Fruit fly (Drosophila melanogaster) whole organism, embryonic: ENCODE measurements around the gene NELF-B.
"Not testable (repeated sequence)": the region's sequence is repeated elsewhere in the genome, so short reads cannot be mapped to it uniquely, and the experiment has no call there.

ENCODE experiments used
- Adf1 ChIP-seq: fragments of 200-800 bp; sonication (Bioruptor generic); IDR thresholded peaks from 2 replicates; pipeline ENCODE4 v1.3.6; 2022; ENCODE audit warnings: missing biosample characterization, missing genetic modification characterization
- Antp ChIP-seq: fragments of 200-800 bp; sonication (Bioruptor generic); optimal IDR thresholded peaks from 3 replicates; lab custom pipeline; 2016; ENCODE audit warnings: missing biosample characterization, missing genetic modification characterization
- CG10321 ChIP-seq: fragments of 200-800 bp; sonication (Bioruptor generic); IDR thresholded peaks from 2 replicates; pipeline ENCODE4 v1.3.6; 2022; ENCODE audit warnings: missing biosample characterization, missing genetic modification characterization
- CG10543 ChIP-seq: fragments of 200-800 bp; sonication (Bioruptor generic); optimal IDR thresholded peaks from 3 replicates; lab custom pipeline; 2017; ENCODE audit warnings: missing biosample characterization, mild to moderate bottlenecking, missing genetic modification characterization, moderate library complexity
- CG11695 ChIP-seq: fragments of 200-800 bp; sonication (Bioruptor generic); IDR thresholded peaks from 3 replicates; pipeline ENCODE4 v1.3.6; 2022; ENCODE audit warnings: missing biosample characterization, missing genetic modification characterization
- CG12219 ChIP-seq: fragments of 200-800 bp; sonication (Bioruptor generic); optimal IDR thresholded peaks from 3 replicates; lab custom pipeline; 2018; ENCODE audit warnings: missing biosample characterization, mild to moderate bottlenecking, missing genetic modification characterization
- CG12299 ChIP-seq: fragments of 200-800 bp; sonication (Bioruptor generic); optimal IDR thresholded peaks from 2 replicates; lab custom pipeline; 2018; ENCODE audit warnings: missing biosample characterization, mild to moderate bottlenecking, missing genetic modification characterization
- CG13894 ChIP-seq: fragments of 200-800 bp; sonication (Bioruptor generic); optimal IDR thresholded peaks from 3 replicates; lab custom pipeline; 2018; ENCODE audit warnings: missing biosample characterization, mild to moderate bottlenecking, missing genetic modification characterization, moderate library complexity
- CG16863 ChIP-seq: fragments of 200-800 bp; sonication (Bioruptor generic); optimal IDR thresholded peaks from 3 replicates; lab custom pipeline; 2016; ENCODE audit warnings: missing biosample characterization, missing genetic modification characterization
- CG2889 ChIP-seq: fragments of 200-800 bp; sonication (Bioruptor generic); IDR thresholded peaks from 3 replicates; pipeline ENCODE4 v1.3.6; 2022; ENCODE audit warnings: missing biosample characterization, missing genetic modification characterization
- CG30403 ChIP-seq: fragments of 200-800 bp; sonication (Bioruptor generic); optimal IDR thresholded peaks from 3 replicates; lab custom pipeline; 2016; ENCODE audit warnings: missing biosample characterization, missing genetic modification characterization
- CG31441 ChIP-seq: fragments of 200-800 bp; sonication (Bioruptor generic); IDR thresholded peaks from 2 replicates; pipeline ENCODE4 v1.3.6; 2022; ENCODE audit warnings: missing biosample characterization, missing genetic modification characterization
- CG32532 ChIP-seq: fragments of 200-800 bp; sonication (Bioruptor generic); IDR thresholded peaks from 2 replicates; pipeline ENCODE4 v1.3.6; 2022; ENCODE audit warnings: missing biosample characterization, missing genetic modification characterization
- CG34422 ChIP-seq: fragments of 200-800 bp; sonication (Bioruptor generic); IDR thresholded peaks from 3 replicates; pipeline ENCODE4 v1.3.6; 2022; ENCODE audit warnings: missing biosample characterization, missing genetic modification characterization
- CHES-1-like ChIP-seq: fragments of 200-800 bp; sonication (Bioruptor generic); optimal IDR thresholded peaks from 2 replicates; lab custom pipeline; 2016; ENCODE audit warnings: missing biosample characterization, missing genetic modification characterization
- CkIIα-i1 ChIP-seq: fragments of 200-800 bp; sonication (Bioruptor generic); IDR thresholded peaks from 2 replicates; pipeline ENCODE4 v1.3.6; 2022; ENCODE audit warnings: missing biosample characterization, missing genetic modification characterization
- D19B ChIP-seq: fragments of 200-800 bp; sonication (Bioruptor generic); optimal IDR thresholded peaks from 2 replicates; lab custom pipeline; 2017; ENCODE audit warnings: missing biosample characterization, mild to moderate bottlenecking, missing genetic modification characterization
- Fer1 ChIP-seq: fragments of 200-800 bp; sonication (Bioruptor generic); optimal IDR thresholded peaks from 2 replicates; lab custom pipeline; 2017; ENCODE audit warnings: missing biosample characterization, mild to moderate bottlenecking, missing genetic modification characterization
- HHEX ChIP-seq: fragments of 200-800 bp; sonication (Bioruptor generic); optimal IDR thresholded peaks from 3 replicates; lab custom pipeline; 2017; ENCODE audit warnings: missing biosample characterization, mild to moderate bottlenecking, missing genetic modification characterization, missing genetic modification reagents
- Hey ChIP-seq: fragments of 200-800 bp; sonication (Bioruptor generic); optimal IDR thresholded peaks from 3 replicates; lab custom pipeline; 2018; ENCODE audit warnings: missing biosample characterization, mild to moderate bottlenecking, missing genetic modification characterization
- HmgZ ChIP-seq: fragments of 200-800 bp; sonication (Bioruptor generic); optimal IDR thresholded peaks from 2 replicates; lab custom pipeline; 2018; ENCODE audit warnings: missing biosample characterization, mild to moderate bottlenecking, missing genetic modification characterization
- Ravus ChIP-seq: fragments of 200-800 bp; sonication (Bioruptor generic); IDR thresholded peaks from 2 replicates; pipeline ENCODE4 v1.3.6; 2022; ENCODE audit warnings: missing biosample characterization, missing genetic modification characterization
- Spps ChIP-seq: fragments of 200-800 bp; sonication (Bioruptor generic); optimal IDR thresholded peaks from 2 replicates; lab custom pipeline; 2018; ENCODE audit warnings: missing biosample characterization, mild to moderate bottlenecking, missing genetic modification characterization
- Ssrp ChIP-seq: fragments of 200-800 bp; sonication (Bioruptor generic); optimal IDR thresholded peaks from 2 replicates; lab custom pipeline; 2018; ENCODE audit warnings: missing biosample characterization, mild to moderate bottlenecking, missing genetic modification characterization, moderate library complexity
- Trl ChIP-seq, 3 experiments: fragments of >200 bp in 2 of 3; fragments of 200-800 bp in 1 of 3; sonication (Bioruptor generic) in 1 of 3; optimal IDR thresholded peaks; 2 replicates in 1 of 3; 3 replicates in 2 of 3; lab custom pipeline; 2016 to 2017; ENCODE audit warnings: missing biosample characterization in 1 of 3, missing genetic modification characterization in 1 of 3
- Xbp1 ChIP-seq: fragments of 200-800 bp; sonication (Bioruptor generic); optimal IDR thresholded peaks from 3 replicates; lab custom pipeline; 2016; ENCODE audit warnings: missing biosample characterization, mild to moderate bottlenecking, missing genetic modification characterization
- ab ChIP-seq: fragments of 200-800 bp; sonication (Bioruptor generic); optimal IDR thresholded peaks from 2 replicates; lab custom pipeline; 2016; ENCODE audit warnings: missing biosample characterization, missing genetic modification characterization
- ase ChIP-seq: fragments of 200-800 bp; sonication (Bioruptor generic); IDR thresholded peaks from 3 replicates; pipeline ENCODE4 v1.3.6; 2022; ENCODE audit warnings: missing biosample characterization, missing genetic modification characterization
- ash1 ChIP-seq: fragments of 200-800 bp; sonication (Bioruptor generic); optimal IDR thresholded peaks from 2 replicates; lab custom pipeline; 2018; ENCODE audit warnings: missing biosample characterization, mild to moderate bottlenecking, missing genetic modification characterization
- bcd ChIP-seq: fragments of 200-800 bp; sonication (Bioruptor generic); optimal IDR thresholded peaks from 2 replicates; lab custom pipeline; 2017; ENCODE audit warnings: missing biosample characterization, mild to moderate bottlenecking, missing genetic modification characterization
- chinmo ChIP-seq: fragments of 200-800 bp; sonication (Bioruptor generic); IDR thresholded peaks from 4 replicates; pipeline ENCODE4 v1.3.6; 2022; ENCODE audit warnings: missing biosample characterization, missing genetic modification characterization; ENCODE audit not compliant: partially characterized antibody
- crol ChIP-seq: fragments of 200-800 bp; sonication (Bioruptor generic); IDR thresholded peaks from 2 replicates; pipeline ENCODE4 v1.3.6; 2022; ENCODE audit warnings: missing biosample characterization, missing genetic modification characterization
- fd3F ChIP-seq: fragments of 200-800 bp; sonication (Bioruptor generic); optimal IDR thresholded peaks from 2 replicates; lab custom pipeline; 2018; ENCODE audit warnings: missing biosample characterization, mild to moderate bottlenecking, missing genetic modification characterization, moderate library complexity
- gcm2 ChIP-seq: fragments of 200-800 bp; sonication (Bioruptor generic); optimal IDR thresholded peaks from 2 replicates; lab custom pipeline; 2016; ENCODE audit warnings: missing biosample characterization, missing genetic modification characterization
- gem ChIP-seq: fragments of 200-800 bp; sonication (Bioruptor generic); optimal IDR thresholded peaks from 2 replicates; lab custom pipeline; 2019; ENCODE audit warnings: missing biosample characterization, mild to moderate bottlenecking, missing genetic modification characterization, moderate library complexity
- mirr ChIP-seq: fragments of 200-800 bp; sonication (Bioruptor generic); optimal IDR thresholded peaks from 3 replicates; lab custom pipeline; 2018; ENCODE audit warnings: missing biosample characterization, mild to moderate bottlenecking, missing genetic modification characterization
- otp ChIP-seq: fragments of 200-800 bp; sonication (Bioruptor generic); IDR thresholded peaks from 3 replicates; pipeline ENCODE4, ENCODE4 v1.3.6; 2022; ENCODE audit warnings: missing biosample characterization, missing genetic modification characterization
- pb ChIP-seq: fragments of 200-800 bp; sonication (Bioruptor generic); optimal IDR thresholded peaks from 3 replicates; lab custom pipeline; 2016; ENCODE audit warnings: missing biosample characterization, missing genetic modification characterization
- pnt ChIP-seq: fragments of 200-800 bp; sonication (Bioruptor generic); optimal IDR thresholded peaks from 3 replicates; lab custom pipeline; 2016; ENCODE audit warnings: missing biosample characterization, missing genetic modification characterization
- prd ChIP-seq, 3 experiments: fragments of >200 bp in 2 of 3; fragments of 200-800 bp in 1 of 3; sonication (Bioruptor generic) in 1 of 3; optimal IDR thresholded peaks in 2 of 3; IDR thresholded peaks in 1 of 3; 2 replicates in 2 of 3; 3 replicates in 1 of 3; pipeline versions ENCODE4 v1.3.6 to Lab custom; 2017 to 2022; ENCODE audit warnings: missing biosample characterization in 1 of 3, missing genetic modification characterization in 1 of 3
- repo ChIP-seq: fragments of 200-800 bp; sonication (Bioruptor generic); optimal IDR thresholded peaks from 2 replicates; lab custom pipeline; 2016; ENCODE audit warnings: missing biosample characterization, missing genetic modification characterization
- rib ChIP-seq: fragments of 200-800 bp; sonication (Bioruptor generic); IDR thresholded peaks from 2 replicates; pipeline ENCODE4 v1.3.6; 2022; ENCODE audit warnings: missing biosample characterization, missing genetic modification characterization
- ro ChIP-seq: fragments of 200-800 bp; sonication (Bioruptor generic); IDR thresholded peaks from 2 replicates; pipeline ENCODE4 v1.3.6; 2022; ENCODE audit warnings: missing biosample characterization, missing genetic modification characterization
- sd ChIP-seq: fragments of 200-800 bp; sonication (Bioruptor generic); optimal IDR thresholded peaks from 3 replicates; lab custom pipeline; 2018; ENCODE audit warnings: missing biosample characterization, mild to moderate bottlenecking, missing genetic modification characterization, moderate library complexity
- shn ChIP-seq: fragments of 200-800 bp; sonication (Bioruptor generic); optimal IDR thresholded peaks from 3 replicates; lab custom pipeline; 2016; ENCODE audit warnings: missing biosample characterization, missing genetic modification characterization
- sisA ChIP-seq: fragments of 200-800 bp; sonication (Bioruptor generic); IDR thresholded peaks from 2 replicates; pipeline ENCODE4 v1.3.6; 2022; ENCODE audit warnings: missing biosample characterization, missing genetic modification characterization
- vvl ChIP-seq: fragments of 200-800 bp; sonication (Bioruptor generic); IDR thresholded peaks from 2 replicates; pipeline ENCODE4 v1.3.6; 2022; ENCODE audit warnings: missing biosample characterization, missing genetic modification characterization
- zfh2 ChIP-seq: fragments of 200-800 bp; sonication (Bioruptor generic); optimal IDR thresholded peaks from 2 replicates; lab custom pipeline; 2016; ENCODE audit warnings: missing biosample characterization, missing genetic modification characterization

Gene NELF-B

DNA sequence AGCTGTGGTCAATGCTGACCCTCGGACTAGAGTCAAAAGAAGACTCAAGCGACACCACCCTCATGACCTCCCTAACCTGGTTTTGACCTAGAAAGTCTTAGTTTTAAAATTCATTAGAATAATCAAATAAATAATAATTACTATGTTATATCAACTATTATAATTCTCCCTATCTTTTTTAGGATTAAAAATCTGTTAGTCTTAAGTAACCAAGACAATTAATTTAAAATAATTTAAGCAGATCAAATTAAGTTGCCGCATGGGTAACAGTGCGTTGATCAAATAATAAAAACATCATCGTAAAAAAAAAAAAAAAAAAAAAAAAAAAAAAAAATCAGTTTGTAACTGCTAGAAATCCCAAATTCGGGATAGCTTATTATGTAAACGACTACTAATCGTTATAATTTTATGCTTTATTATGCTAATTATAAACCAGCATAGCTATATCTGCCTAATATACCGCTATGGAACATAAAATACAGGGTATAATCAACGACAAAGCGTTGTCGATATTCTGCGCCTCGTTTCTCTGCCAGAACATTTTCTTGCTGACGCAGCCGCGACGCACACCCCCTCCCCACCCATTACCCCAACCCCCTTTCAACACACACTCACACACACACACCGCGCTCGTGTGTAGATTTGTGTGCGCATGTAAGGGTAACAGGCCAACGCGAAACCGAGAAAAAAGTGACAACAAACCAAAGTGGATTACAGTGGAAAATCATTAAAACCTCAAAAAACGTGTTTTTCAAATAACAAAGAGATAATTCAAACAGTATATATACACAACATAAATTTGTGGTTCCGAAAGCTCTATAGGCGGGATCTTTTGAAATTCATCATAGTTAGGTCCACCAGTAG is 24.9 kb downstream of the NELF-B start (continued):
- TF ChIP-seq zfh2 (GFP tag; lab: Kevin White, UChicago) (peak; percentile 53), Fer1 (GFP tag; lab: Kevin White, UChicago) (peak; percentile 83), CG2889 (GFP tag; lab: Robert Waterston, UW) (peak; percentile 61), otp (GFP tag; lab: Robert Waterston, UW) (peak; percentile 63; the same call in 2 of the 3 replicates), sisA (GFP tag; lab: Robert Waterston, UW) (peak; percentile 78), ase (GFP tag; lab: Robert Waterston, UW) (peak; percentile 62), ro (GFP tag; lab: Robert Waterston, UW) (peak; percentile 31; the same call in 1 of the 2 replicates), Antp (GFP tag; lab: Kevin White, UChicago) (peak; percentile 94), gcm2 (GFP tag; lab: Kevin White, UChicago) (peak; percentile 27), shn (peak; percentile 55), pb (GFP tag; lab: Kevin White, UChicago) (peak; percentile 87), CG32532 (GFP tag; lab: Robert Waterston, UW) (peak; percentile 74), HHEX (peak; percentile 75), Spps (tag; lab: Kevin White, UChicago) (peak; percentile 5), Hey (tag; lab: Kevin White, UChicago) (peak; percentile 30), mirr (GFP tag; lab: Kevin White, UChicago) (peak; percentile 88), Ssrp (tag; lab: Kevin White, UChicago) (peak; percentile 92), CG11695 (peak; percentile 41; the same call in 2 of the 3 replicates), CHES-1-like (GFP tag; lab: Kevin White, UChicago) (peak; percentile 89), CG13894 (tag; lab: Kevin White, UChicago) (peak; percentile 86), chinmo (GFP tag; lab: Robert Waterston, UW) (peak; percentile 91), fd3F (GFP tag; lab: Kevin White, UChicago) (peak; percentile 59), prd (GFP tag; IDR thresholded peaks at IDR 0.05; lab: Robert Waterston, UW) (peak; percentile 70), CG10543 (GFP tag; lab: Kevin White, UChicago) (peak; percentile 93), CkIIα-i1 (GFP tag; lab: Robert Waterston, UW) (0 out of 2 replicates have a peak, but pooled peaks have one; percentile 39), vvl (GFP tag; lab: Robert Waterston, UW) (peak; percentile 83), CG12299 (peak; percentile 67), Trl (optimal IDR thresholded peaks at IDR 0.05; lab: Kevin White, UChicago) (peak in 1 of 2 experiments; percentile 7), Trl (GFP tag; optimal IDR thresholded peaks at IDR 0.05; lab: Kevin White, UChicago) (peak; percentile 91), rib (peak; percentile 77), ab (GFP tag; lab: Kevin White, UChicago) (peak; percentile 25), CG12219 (GFP tag; lab: Kevin White, UChicago) (peak; percentile 79), ash1 (GFP tag; lab: Kevin White, UChicago) (peak; percentile 66), D19B (peak; percentile 94), CG30403 (GFP tag; lab: Kevin White, UChicago) (peak; percentile 49), crol (GFP tag; lab: Robert Waterston, UW) (peak; percentile 93), Adf1 (GFP tag; lab: Robert Waterston, UW) (peak; percentile 87), Ravus (GFP tag; lab: Robert Waterston, UW) (peak; percentile 20), HmgZ (tag; lab: Kevin White, UChicago) (peak; percentile 88), sd (tag; lab: Kevin White, UChicago) (peak; percentile 77), CG16863 (GFP tag; lab: Kevin White, UChicago) (peak; percentile 16), repo (GFP tag; lab: Kevin White, UChicago) (peak; percentile 32), CG10321 (GFP tag; lab: Robert Waterston, UW) (peak; percentile 56; the same call in 1 of the 2 replicates), CG34422 (GFP tag; lab: Robert Waterston, UW) (peak; percentile 59), Xbp1 (peak; percentile 24), gem (tag; lab: Kevin White, UChicago) (peak; percentile 47), bcd (peak; percentile 84), pnt (GFP tag; lab: Kevin White, UChicago) (peak; percentile 93), CG31441 (GFP tag; lab: Robert Waterston, UW) (peak; percentile 37; the same call in 1 of the 2 replicates)
- TF ChIP-seq prd (optimal IDR thresholded peaks at IDR 0.05; lab: Kevin White, UChicago), result not testable (repeated sequence)
